Worm (Caenorhabditis elegans) whole organism, mixed stage, embryonic: ENCODE measurements around the gene hipr-1.

Source experiments
- M03D4.4 ChIP-seq: sonication (generic microtip); optimal IDR thresholded peaks from 2 replicates; lab custom pipeline; 2017; ENCODE audit warnings: mild to moderate bottlenecking, missing genetic modification characterization, missing compliant biosample characterization
- bed-3 ChIP-seq: fragments of 200-800 bp; sonication (Bioruptor generic); optimal IDR thresholded peaks from 3 replicates; lab custom pipeline; 2018; ENCODE audit warnings: mild to moderate bottlenecking, missing genetic modification characterization, moderate library complexity, missing compliant biosample characterization
- blmp-1 ChIP-seq: fragments of 150-350 bp; optimal IDR thresholded peaks from 2 replicates; lab custom pipeline; 2014; ENCODE audit warnings: missing biosample characterization, missing genetic modification characterization
- ceh-39 ChIP-seq: fragments of 150-350 bp; optimal IDR thresholded peaks from 2 replicates; lab custom pipeline; 2014; ENCODE audit warnings: missing biosample characterization, missing genetic modification characterization
- ceh-43 ChIP-seq: fragments of 200-800 bp; sonication (Bioruptor generic); optimal IDR thresholded peaks from 2 replicates; lab custom pipeline; 2018; ENCODE audit warnings: mild to moderate bottlenecking, missing genetic modification characterization, moderate library complexity, missing compliant biosample characterization
- ceh-83 ChIP-seq: fragments of 200-800 bp; sonication (Bioruptor generic); optimal IDR thresholded peaks from 2 replicates; lab custom pipeline; 2018; ENCODE audit warnings: mild to moderate bottlenecking, missing genetic modification characterization, missing compliant biosample characterization
- ces-1 ChIP-seq: fragments of 150-350 bp; optimal IDR thresholded peaks from 2 replicates; lab custom pipeline; 2014; ENCODE audit warnings: missing biosample characterization, missing genetic modification reagents, missing genetic modification characterization
- cnd-1 ChIP-seq: fragments of 200-800 bp; sonication (Bioruptor generic); optimal IDR thresholded peaks from 2 replicates; lab custom pipeline; 2018; ENCODE audit warnings: mild to moderate bottlenecking, missing genetic modification characterization, missing compliant biosample characterization
- drap-1 ChIP-seq: fragments of 200-800 bp; sonication (Bioruptor generic); optimal IDR thresholded peaks from 3 replicates; lab custom pipeline; 2018; ENCODE audit warnings: mild to moderate bottlenecking, missing genetic modification characterization, missing compliant biosample characterization
- elt-1 ChIP-seq: sonication (generic microtip); optimal IDR thresholded peaks from 2 replicates; lab custom pipeline; 2017; ENCODE audit warnings: missing genetic modification characterization, mild to moderate bottlenecking, missing compliant biosample characterization, antibody characterized with exemption, moderate library complexity, borderline replicate concordance; ENCODE audit not compliant: insufficient read depth
- elt-3 ChIP-seq: fragments of 150-350 bp; optimal IDR thresholded peaks from 2 replicates; lab custom pipeline; 2014; ENCODE audit warnings: missing biosample characterization, missing genetic modification characterization
- flh-1 ChIP-seq: fragments of 200-800 bp; sonication (Bioruptor generic); optimal IDR thresholded peaks from 2 replicates; lab custom pipeline; 2018; ENCODE audit warnings: mild to moderate bottlenecking, missing genetic modification characterization, moderate library complexity, missing compliant biosample characterization
- hlh-1 ChIP-seq: fragments of 150-350 bp; optimal IDR thresholded peaks from 2 replicates; lab custom pipeline; 2014; ENCODE audit warnings: missing biosample characterization, missing genetic modification reagents, missing genetic modification characterization
- lin-13 ChIP-seq: fragments of 150-350 bp; optimal IDR thresholded peaks from 2 replicates; lab custom pipeline; 2014; ENCODE audit warnings: missing biosample characterization, missing genetic modification characterization
- lin-32 ChIP-seq: fragments of 200-800 bp; sonication (Bioruptor generic); optimal IDR thresholded peaks from 2 replicates; lab custom pipeline; 2018; ENCODE audit warnings: mild to moderate bottlenecking, missing genetic modification characterization, missing compliant biosample characterization
- lsy-2 ChIP-seq: fragments of 150-350 bp; optimal IDR thresholded peaks from 2 replicates; lab custom pipeline; 2014; ENCODE audit warnings: missing biosample characterization, missing genetic modification characterization
- mab-5 ChIP-seq: fragments of 150-350 bp; optimal IDR thresholded peaks from 2 replicates; lab custom pipeline; 2014; ENCODE audit warnings: missing biosample characterization, missing genetic modification characterization
- mep-1 ChIP-seq: fragments of 150-350 bp; optimal IDR thresholded peaks from 2 replicates; lab custom pipeline; 2017; ENCODE audit warnings: missing biosample characterization, missing genetic modification reagents, missing genetic modification characterization, inconsistent platforms
- nhr-237 ChIP-seq: fragments of 150-350 bp; optimal IDR thresholded peaks from 2 replicates; lab custom pipeline; 2014; ENCODE audit warnings: missing biosample characterization, missing genetic modification characterization
- nhr-28 ChIP-seq: fragments of 150-350 bp; optimal IDR thresholded peaks from 2 replicates; lab custom pipeline; 2014; ENCODE audit warnings: missing biosample characterization, missing genetic modification characterization
- nhr-76 ChIP-seq: sonication (generic microtip); optimal IDR thresholded peaks from 2 replicates; lab custom pipeline; 2017; ENCODE audit warnings: missing biosample characterization, missing genetic modification characterization
- pha-4 ChIP-seq: fragments of 150-350 bp; optimal IDR thresholded peaks from 2 replicates; lab custom pipeline; 2018; ENCODE audit warnings: missing biosample characterization, missing genetic modification reagents, missing genetic modification characterization
- sem-2 ChIP-seq: fragments of 200-800 bp; sonication (Bioruptor generic); optimal IDR thresholded peaks from 2 replicates; lab custom pipeline; 2018; ENCODE audit warnings: mild to moderate bottlenecking, missing genetic modification characterization, missing compliant biosample characterization
- sptf-1 ChIP-seq: sonication (generic microtip); optimal IDR thresholded peaks from 2 replicates; lab custom pipeline; 2017; ENCODE audit warnings: mild to moderate bottlenecking, missing genetic modification characterization, moderate library complexity, missing compliant biosample characterization
- unc-120 ChIP-seq: sonication (generic microtip); optimal IDR thresholded peaks from 2 replicates; lab custom pipeline; 2017; ENCODE audit warnings: missing genetic modification characterization, missing compliant biosample characterization; ENCODE audit not compliant: poor library complexity, severe bottlenecking
- unc-62 ChIP-seq: fragments of 150-350 bp; optimal IDR thresholded peaks from 2 replicates; lab custom pipeline; 2014; ENCODE audit warnings: missing biosample characterization, missing genetic modification reagents, missing genetic modification characterization
- zip-8 ChIP-seq: fragments of 150-350 bp; optimal IDR thresholded peaks from 2 replicates; lab custom pipeline; 2014; ENCODE audit warnings: missing biosample characterization, missing genetic modification characterization
- ztf-11 ChIP-seq: fragments of 150-350 bp; optimal IDR thresholded peaks from 2 replicates; lab custom pipeline; 2014; ENCODE audit warnings: missing biosample characterization, missing genetic modification characterization

The hipr-1 gene

DNA sequence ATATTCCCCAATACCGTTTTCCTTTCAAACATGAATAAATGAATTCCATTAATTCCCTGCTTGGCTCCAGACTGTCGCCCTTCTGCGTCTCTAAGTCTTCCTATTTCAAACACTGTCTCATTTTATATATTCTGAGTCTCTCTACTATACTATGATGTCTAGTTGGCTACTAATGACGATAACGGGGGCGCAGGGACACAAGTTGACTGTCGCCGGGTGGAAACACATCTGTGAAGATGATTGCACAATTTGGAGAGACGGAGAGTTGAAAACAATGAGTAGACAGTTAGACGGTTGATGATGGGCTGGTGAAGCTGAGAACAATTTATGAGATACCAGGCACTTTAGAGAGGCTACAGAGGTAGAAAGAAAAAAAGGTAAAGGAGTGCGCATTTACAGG lies 29.5 kb downstream of the hipr-1 start, which contains the start of gene sma-2:
TSS of gene sma-2 (plus strand) at position 194 of the 400 bp plus-strand sequence.
- peak; percentile 50 for TF ChIP-seq pha-4 (tag; lab: Kevin White, UChicago)
- TF ChIP-seq elt-3 (tag; lab: Kevin White, UChicago): no peak
- no peak for TF ChIP-seq flh-1 (GFP tag; lab: Kevin White, UChicago)
- TF ChIP-seq lsy-2 (tag; lab: Kevin White, UChicago): no peak
- TF ChIP-seq nhr-28 (tag; lab: Kevin White, UChicago): no peak
- TF ChIP-seq unc-120 (tag; lab: Kevin White, UChicago): no peak
- peak; percentile 7 for TF ChIP-seq nhr-237 (tag; lab: Kevin White, UChicago)

DNA sequence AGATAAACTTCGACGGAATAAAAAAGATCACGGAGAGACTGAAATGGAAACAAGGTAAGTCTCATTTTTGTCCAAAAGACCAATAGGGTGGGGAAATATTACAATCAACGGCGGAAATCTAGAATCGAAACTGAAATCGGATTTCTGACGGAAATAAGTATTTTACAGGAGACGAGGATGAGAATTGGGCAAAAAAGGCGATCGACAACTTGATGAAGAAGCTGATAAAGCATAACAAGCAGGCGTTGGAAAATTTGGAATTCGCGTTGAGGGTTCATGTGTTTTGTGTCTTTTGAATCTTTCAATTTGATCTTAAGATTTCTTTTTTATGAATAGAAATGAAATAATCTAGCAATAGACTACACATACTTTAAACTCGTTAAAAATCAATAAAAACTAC lies 30.6 kb downstream of the hipr-1 start, which contains the start of gene ugtp-1:
TSS of gene ugtp-1 (minus strand) at position 101 of the 400 bp plus-strand sequence.
- TF ChIP-seq elt-1 (tag; lab: Kevin White, UChicago) (peak; percentile 1), drap-1 (GFP tag; lab: Kevin White, UChicago) (no peak)

DNA sequence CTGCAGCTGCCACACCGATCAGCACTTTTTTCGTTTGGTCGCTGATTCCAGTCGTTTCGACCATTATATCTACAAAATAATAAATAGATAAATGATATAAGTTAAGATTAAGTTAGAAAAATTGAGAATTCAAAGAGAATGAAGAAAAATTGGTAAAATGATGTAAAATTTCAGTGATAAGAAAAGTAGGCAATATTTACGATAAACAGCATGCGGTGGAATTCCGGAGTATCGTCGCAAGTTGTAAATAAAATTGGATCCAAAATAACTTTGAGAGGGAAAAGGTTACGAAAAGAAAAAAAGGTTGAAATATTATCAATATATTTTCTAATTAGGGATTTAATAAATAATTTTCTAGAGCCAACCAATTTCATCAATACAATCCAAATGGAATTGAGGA lies 34.7 kb downstream of the hipr-1 start, which contains the start of gene tomm-70:
TSS of gene tomm-70 (minus strand) at position 69 of the 400 bp plus-strand sequence.
- TF ChIP-seq bed-3 (GFP tag; lab: Kevin White, UChicago) (no peak), nhr-237 (tag; lab: Kevin White, UChicago) (no peak), ceh-43 (GFP tag; lab: Kevin White, UChicago) (no peak), nhr-76 (tag; lab: Kevin White, UChicago) (no peak), unc-62 (GFP tag; lab: Kevin White, UChicago) (no peak), elt-1 (tag; lab: Kevin White, UChicago) (no peak), mep-1 (tag; lab: Kevin White, UChicago) (no peak), zip-8 (tag; lab: Kevin White, UChicago) (no peak), lsy-2 (tag; lab: Kevin White, UChicago) (no peak), ces-1 (GFP tag; lab: Kevin White, UChicago) (no peak), sem-2 (GFP tag; lab: Kevin White, UChicago) (no peak), pha-4 (tag; lab: Kevin White, UChicago) (no peak), cnd-1 (tag; lab: Kevin White, UChicago) (no peak), sptf-1 (tag; lab: Kevin White, UChicago) (no peak), blmp-1 (tag; lab: Kevin White, UChicago) (no peak), M03D4.4 (tag; lab: Kevin White, UChicago) (no peak), lin-32 (GFP tag; lab: Kevin White, UChicago) (no peak), ceh-83 (GFP tag; lab: Kevin White, UChicago) (no peak), mab-5 (no peak)

DNA sequence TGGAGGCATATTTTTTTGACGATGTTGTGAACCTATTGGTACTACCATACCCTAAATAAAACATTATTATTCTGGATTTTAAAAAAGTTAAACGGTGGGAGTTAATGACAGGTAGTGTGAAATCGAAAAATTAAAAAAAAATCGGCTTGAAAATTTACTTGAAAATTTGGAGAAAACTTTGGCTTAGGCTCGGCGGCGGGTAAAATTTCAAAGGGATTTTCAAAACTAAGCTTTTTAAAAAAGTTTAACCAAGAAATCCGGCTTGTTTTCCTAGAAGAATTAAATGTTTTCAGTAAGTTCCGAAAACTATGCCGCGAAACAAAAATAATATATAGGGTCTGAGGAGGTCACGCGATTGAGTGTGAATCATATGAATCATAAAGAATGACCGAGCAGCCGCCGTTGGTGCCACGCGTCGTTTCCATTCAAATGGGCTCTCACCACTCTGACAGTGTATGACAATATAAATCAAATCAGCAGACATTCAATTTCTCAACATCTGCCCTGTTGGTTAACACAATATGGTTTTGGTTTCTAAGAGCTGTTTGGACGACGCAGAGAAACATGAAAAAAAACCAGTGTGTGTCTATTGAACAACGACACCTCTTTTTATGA lies 41.1 kb downstream of the hipr-1 start, which contains the start of gene aak-1:
TSS of gene aak-1 (minus strand) at position 51 of the 615 bp plus-strand sequence.
- TF ChIP-seq M03D4.4 (tag; lab: Kevin White, UChicago): no peak
- TF ChIP-seq ces-1 (GFP tag; lab: Kevin White, UChicago): no peak
- TF ChIP-seq cnd-1 (tag; lab: Kevin White, UChicago): no peak
- TF ChIP-seq nhr-76 (tag; lab: Kevin White, UChicago): no peak
- no peak for TF ChIP-seq elt-3 (tag; lab: Kevin White, UChicago)
- no peak for TF ChIP-seq lin-13 (tag; lab: Kevin White, UChicago)
- TF ChIP-seq ztf-11 (tag; lab: Kevin White, UChicago): no peak
- TF ChIP-seq zip-8 (tag; lab: Kevin White, UChicago): no peak
- TF ChIP-seq bed-3 (GFP tag; lab: Kevin White, UChicago): no peak
- no peak for TF ChIP-seq unc-120 (tag; lab: Kevin White, UChicago)
- TF ChIP-seq hlh-1 (tag; lab: Kevin White, UChicago): no peak
- TF ChIP-seq ceh-39 (tag; lab: Kevin White, UChicago): no peak
- no peak for TF ChIP-seq sptf-1 (tag; lab: Kevin White, UChicago)
- TF ChIP-seq mep-1 (tag; lab: Kevin White, UChicago): no peak
- no peak for TF ChIP-seq blmp-1 (tag; lab: Kevin White, UChicago)
- no peak for TF ChIP-seq unc-62 (GFP tag; lab: Kevin White, UChicago)
- TF ChIP-seq pha-4 (tag; lab: Kevin White, UChicago): no peak
- TF ChIP-seq ceh-83 (GFP tag; lab: Kevin White, UChicago): no peak
